Worm (Caenorhabditis elegans) whole organism, mixed stage, embryonic: ENCODE results near the gene kcnl-1.

ENCODE experiments used
- M03D4.4 ChIP-seq: sonication (generic microtip); optimal IDR thresholded peaks from 2 replicates; lab custom pipeline; 2017; ENCODE audit warnings: mild to moderate bottlenecking, missing genetic modification characterization, missing compliant biosample characterization
- bed-3 ChIP-seq: fragments of 200-800 bp; sonication (Bioruptor generic); optimal IDR thresholded peaks from 3 replicates; lab custom pipeline; 2018; ENCODE audit warnings: mild to moderate bottlenecking, missing genetic modification characterization, moderate library complexity, missing compliant biosample characterization
- ceh-39 ChIP-seq: fragments of 150-350 bp; optimal IDR thresholded peaks from 2 replicates; lab custom pipeline; 2014; ENCODE audit warnings: missing biosample characterization, missing genetic modification characterization
- ceh-83 ChIP-seq: fragments of 200-800 bp; sonication (Bioruptor generic); optimal IDR thresholded peaks from 2 replicates; lab custom pipeline; 2018; ENCODE audit warnings: mild to moderate bottlenecking, missing genetic modification characterization, missing compliant biosample characterization
- ces-1 ChIP-seq: fragments of 150-350 bp; optimal IDR thresholded peaks from 2 replicates; lab custom pipeline; 2014; ENCODE audit warnings: missing biosample characterization, missing genetic modification reagents, missing genetic modification characterization
- cnd-1 ChIP-seq: fragments of 200-800 bp; sonication (Bioruptor generic); optimal IDR thresholded peaks from 2 replicates; lab custom pipeline; 2018; ENCODE audit warnings: mild to moderate bottlenecking, missing genetic modification characterization, missing compliant biosample characterization
- drap-1 ChIP-seq: fragments of 200-800 bp; sonication (Bioruptor generic); optimal IDR thresholded peaks from 3 replicates; lab custom pipeline; 2018; ENCODE audit warnings: mild to moderate bottlenecking, missing genetic modification characterization, missing compliant biosample characterization
- elt-1 ChIP-seq: sonication (generic microtip); optimal IDR thresholded peaks from 2 replicates; lab custom pipeline; 2017; ENCODE audit warnings: missing genetic modification characterization, mild to moderate bottlenecking, missing compliant biosample characterization, antibody characterized with exemption, moderate library complexity, borderline replicate concordance; ENCODE audit not compliant: insufficient read depth
- elt-3 ChIP-seq: fragments of 150-350 bp; optimal IDR thresholded peaks from 2 replicates; lab custom pipeline; 2014; ENCODE audit warnings: missing biosample characterization, missing genetic modification characterization
- flh-1 ChIP-seq: fragments of 200-800 bp; sonication (Bioruptor generic); optimal IDR thresholded peaks from 2 replicates; lab custom pipeline; 2018; ENCODE audit warnings: mild to moderate bottlenecking, missing genetic modification characterization, moderate library complexity, missing compliant biosample characterization
- ham-2 ChIP-seq: fragments of 200-800 bp; sonication (Bioruptor generic); optimal IDR thresholded peaks from 2 replicates; lab custom pipeline; 2018; ENCODE audit warnings: mild to moderate bottlenecking, missing genetic modification characterization, missing compliant biosample characterization
- hlh-1 ChIP-seq: fragments of 150-350 bp; optimal IDR thresholded peaks from 2 replicates; lab custom pipeline; 2014; ENCODE audit warnings: missing biosample characterization, missing genetic modification reagents, missing genetic modification characterization
- lin-13 ChIP-seq: fragments of 150-350 bp; optimal IDR thresholded peaks from 2 replicates; lab custom pipeline; 2014; ENCODE audit warnings: missing biosample characterization, missing genetic modification characterization
- lin-32 ChIP-seq: fragments of 200-800 bp; sonication (Bioruptor generic); optimal IDR thresholded peaks from 2 replicates; lab custom pipeline; 2018; ENCODE audit warnings: mild to moderate bottlenecking, missing genetic modification characterization, missing compliant biosample characterization
- lsy-2 ChIP-seq: fragments of 150-350 bp; optimal IDR thresholded peaks from 2 replicates; lab custom pipeline; 2014; ENCODE audit warnings: missing biosample characterization, missing genetic modification characterization
- mab-5 ChIP-seq: fragments of 150-350 bp; optimal IDR thresholded peaks from 2 replicates; lab custom pipeline; 2014; ENCODE audit warnings: missing biosample characterization, missing genetic modification characterization
- mep-1 ChIP-seq: fragments of 150-350 bp; optimal IDR thresholded peaks from 2 replicates; lab custom pipeline; 2017; ENCODE audit warnings: missing biosample characterization, missing genetic modification reagents, missing genetic modification characterization, inconsistent platforms
- mls-2 ChIP-seq: sonication (generic microtip); optimal IDR thresholded peaks from 2 replicates; lab custom pipeline; 2016; ENCODE audit warnings: mild to moderate bottlenecking, missing genetic modification characterization, moderate library complexity, missing compliant biosample characterization
- nhr-12 ChIP-seq: fragments of 150-350 bp; optimal IDR thresholded peaks from 2 replicates; lab custom pipeline; 2014; ENCODE audit warnings: missing biosample characterization, missing genetic modification characterization
- nhr-237 ChIP-seq: fragments of 150-350 bp; optimal IDR thresholded peaks from 2 replicates; lab custom pipeline; 2014; ENCODE audit warnings: missing biosample characterization, missing genetic modification characterization
- nhr-28 ChIP-seq: fragments of 150-350 bp; optimal IDR thresholded peaks from 2 replicates; lab custom pipeline; 2014; ENCODE audit warnings: missing biosample characterization, missing genetic modification characterization
- pha-4 ChIP-seq: fragments of 150-350 bp; optimal IDR thresholded peaks from 2 replicates; lab custom pipeline; 2018; ENCODE audit warnings: missing biosample characterization, missing genetic modification reagents, missing genetic modification characterization
- sem-2 ChIP-seq: fragments of 200-800 bp; sonication (Bioruptor generic); optimal IDR thresholded peaks from 2 replicates; lab custom pipeline; 2018; ENCODE audit warnings: mild to moderate bottlenecking, missing genetic modification characterization, missing compliant biosample characterization
- snpc-4 ChIP-seq: fragments of 150-350 bp; optimal IDR thresholded peaks from 2 replicates; lab custom pipeline; 2014; ENCODE audit warnings: missing biosample characterization, missing genetic modification characterization
- sptf-1 ChIP-seq: sonication (generic microtip); optimal IDR thresholded peaks from 2 replicates; lab custom pipeline; 2017; ENCODE audit warnings: mild to moderate bottlenecking, missing genetic modification characterization, moderate library complexity, missing compliant biosample characterization
- tbx-8 ChIP-seq: fragments of 200-800 bp; sonication (Bioruptor generic); optimal IDR thresholded peaks from 2 replicates; lab custom pipeline; 2018; ENCODE audit warnings: mild to moderate bottlenecking, missing genetic modification characterization, moderate library complexity, missing compliant biosample characterization
- unc-39 ChIP-seq: fragments of 150-350 bp; optimal IDR thresholded peaks from 2 replicates; lab custom pipeline; 2014; ENCODE audit warnings: missing biosample characterization, missing genetic modification characterization
- zip-8 ChIP-seq: fragments of 150-350 bp; optimal IDR thresholded peaks from 2 replicates; lab custom pipeline; 2014; ENCODE audit warnings: missing biosample characterization, missing genetic modification characterization
- ztf-11 ChIP-seq: fragments of 150-350 bp; optimal IDR thresholded peaks from 2 replicates; lab custom pipeline; 2014; ENCODE audit warnings: missing biosample characterization, missing genetic modification characterization

kcnl-1 gene

ce11 chrV:19632948-19633347 is 67.8 kb downstream of the kcnl-1 start:
- TF ChIP-seq mls-2 = no peak
- no peak for TF ChIP-seq tbx-8 (GFP tag; lab: Kevin White, UChicago)
- no peak for TF ChIP-seq hlh-1 (tag; lab: Kevin White, UChicago)
- TF ChIP-seq ces-1 (GFP tag; lab: Kevin White, UChicago) = no peak
- TF ChIP-seq unc-39 = no peak
- TF ChIP-seq M03D4.4 (tag; lab: Kevin White, UChicago) = no peak
- TF ChIP-seq lin-13 (tag; lab: Kevin White, UChicago) = no peak

- TF ChIP-seq lin-13 (tag; lab: Kevin White, UChicago) (no peak), sptf-1 (tag; lab: Kevin White, UChicago) (peak; percentile 19)
Measured at ce11 chrV:19634197-19634596, 69.0 kb downstream of the kcnl-1 start.

DNA sequence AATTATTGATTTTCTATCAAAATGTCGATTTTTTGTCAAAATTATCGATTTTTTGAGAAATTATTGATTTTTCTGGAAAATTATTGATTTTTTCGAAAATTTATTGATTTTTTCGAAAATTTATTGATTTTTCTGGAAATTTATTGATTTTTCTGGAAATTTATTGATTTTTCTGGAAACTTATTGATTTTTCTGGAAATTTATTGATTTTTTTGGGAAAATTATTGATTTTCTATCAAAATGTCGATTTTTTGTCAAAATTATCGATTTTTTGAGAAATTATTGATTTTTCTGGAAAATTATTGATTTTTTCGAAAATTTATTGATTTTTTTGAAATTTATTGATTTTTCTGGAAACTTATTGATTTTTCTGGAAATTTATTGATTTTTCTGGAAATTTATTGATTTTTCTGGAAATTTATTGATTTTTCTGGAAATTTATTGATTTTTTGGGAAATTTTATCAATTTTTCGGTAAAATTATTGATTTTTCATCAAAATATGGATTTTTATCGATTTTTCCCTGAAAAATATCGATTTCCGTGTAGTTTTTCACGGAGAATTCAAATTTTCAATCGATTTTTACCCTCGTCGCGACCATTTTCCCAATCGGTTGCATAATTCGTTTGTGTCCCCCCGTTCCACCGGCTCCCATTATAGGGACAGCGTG is 70.5 kb downstream of the kcnl-1 start:
- TF ChIP-seq drap-1 = peak; percentile 14

ce11 chrV:19636194-19636584 is 71.0 kb downstream of the kcnl-1 start:
- TF ChIP-seq sem-2 (GFP tag; lab: Kevin White, UChicago) = no peak
- peak; percentile 93 for TF ChIP-seq zip-8 (tag; lab: Kevin White, UChicago)
- TF ChIP-seq, all 35 proteins: peak for 1

DNA sequence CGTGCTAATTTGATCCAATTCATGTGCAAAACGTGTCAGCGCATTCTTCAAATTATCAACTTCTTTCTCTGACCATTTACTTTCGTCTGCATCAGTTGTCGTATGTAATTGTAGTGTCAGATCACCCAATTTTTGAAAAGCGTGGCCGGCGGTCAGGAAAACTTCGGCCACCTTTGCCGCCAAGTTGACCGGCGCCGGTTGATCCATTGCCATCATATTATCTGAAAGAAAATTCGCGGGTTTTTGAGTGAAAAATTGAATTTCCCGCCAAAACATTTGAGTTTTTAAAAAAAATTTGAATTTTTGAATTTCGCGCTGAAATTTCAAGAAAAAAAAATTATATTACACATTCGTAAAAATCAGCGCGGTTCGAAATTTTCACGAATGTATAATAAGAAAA is 72.7 kb downstream of the kcnl-1 start:
- no peak for TF ChIP-seq snpc-4 (tag; lab: Kevin White, UChicago)
- TF ChIP-seq ham-2 (GFP tag; lab: Kevin White, UChicago) = no peak
- no peak for TF ChIP-seq drap-1
- TF ChIP-seq zip-8 (tag; lab: Kevin White, UChicago) = no peak
- no peak for TF ChIP-seq hlh-1 (tag; lab: Kevin White, UChicago)
- no peak for TF ChIP-seq lsy-2
- no peak for TF ChIP-seq elt-1 (tag; lab: Kevin White, UChicago)
- no peak for TF ChIP-seq lin-32 (GFP tag; lab: Kevin White, UChicago)
- no peak for TF ChIP-seq bed-3 (GFP tag; lab: Kevin White, UChicago)
- TF ChIP-seq nhr-12 (tag; lab: Kevin White, UChicago) = no peak
- TF ChIP-seq ces-1 (GFP tag; lab: Kevin White, UChicago) = no peak
- no peak for TF ChIP-seq M03D4.4 (tag; lab: Kevin White, UChicago)
- TF ChIP-seq nhr-28 = no peak
- TF ChIP-seq ceh-83 (GFP tag; lab: Kevin White, UChicago) = no peak
- TF ChIP-seq ztf-11 = no peak
- no peak for TF ChIP-seq mab-5 (tag; lab: Kevin White, UChicago)
- TF ChIP-seq pha-4 = no peak
- no peak for TF ChIP-seq flh-1 (GFP tag; lab: Kevin White, UChicago)

DNA sequence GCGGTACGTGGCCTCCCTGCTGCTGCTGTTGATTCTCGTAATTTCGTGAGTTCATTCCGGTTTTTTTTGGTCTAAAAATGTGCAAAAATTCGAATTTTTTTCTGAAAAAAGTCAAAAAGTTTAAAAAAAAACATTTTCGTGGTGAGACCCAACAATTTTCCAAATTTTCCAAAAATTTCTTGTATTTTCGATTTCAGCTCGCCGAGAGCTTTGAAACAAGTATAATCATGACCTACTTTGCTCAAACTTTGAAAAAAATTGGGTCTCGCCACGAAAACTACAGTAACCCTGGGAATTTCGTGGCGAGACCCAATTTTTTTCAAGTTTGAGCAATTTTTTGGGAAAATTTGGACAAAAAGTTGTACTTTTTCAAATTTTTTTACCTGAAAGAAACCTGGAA is 75.6 kb downstream of the kcnl-1 start, which contains the start of gene Y43F8C.6:
Gene Y43F8C.6 (minus strand): TSS at position 101 of the 400 bp plus-strand sequence.
- TF ChIP-seq elt-3 (tag; lab: Kevin White, UChicago) (no peak), flh-1 (GFP tag; lab: Kevin White, UChicago) (no peak), sptf-1 (tag; lab: Kevin White, UChicago) (no peak), nhr-237 (tag; lab: Kevin White, UChicago) (no peak), tbx-8 (GFP tag; lab: Kevin White, UChicago) (no peak), sem-2 (GFP tag; lab: Kevin White, UChicago) (no peak), ceh-39 (tag; lab: Kevin White, UChicago) (no peak), mep-1 (no peak), ham-2 (GFP tag; lab: Kevin White, UChicago) (no peak), hlh-1 (tag; lab: Kevin White, UChicago) (no peak), mls-2 (no peak), ceh-83 (GFP tag; lab: Kevin White, UChicago) (no peak), cnd-1 (no peak)
